Fruit fly (Drosophila melanogaster) whole organism, prepupa: Measurements from ENCODE around the gene Scm.

Experiments used
- Blimp-1 ChIP-seq: fragments of 200-800 bp; sonication (Bioruptor generic); optimal IDR thresholded peaks from 3 replicates; lab custom pipeline; 2017; ENCODE audit warnings: missing biosample characterization, missing genetic modification characterization, mild to moderate bottlenecking, moderate library complexity, missing genetic modification reagents
- CG10631 ChIP-seq: fragments of 200-800 bp; sonication (Bioruptor generic); optimal IDR thresholded peaks from 2 replicates; lab custom pipeline; 2016; ENCODE audit warnings: missing biosample characterization, missing genetic modification characterization
- CG10669 ChIP-seq: fragments of 200-800 bp; sonication (Bioruptor generic); optimal IDR thresholded peaks from 3 replicates; lab custom pipeline; 2018; ENCODE audit warnings: missing biosample characterization, mild to moderate bottlenecking, missing genetic modification characterization, moderate library complexity
- CG11294 ChIP-seq: fragments of 200-800 bp; sonication (Bioruptor generic); IDR thresholded peaks from 2 replicates; pipeline ENCODE4 v1.3.6; 2022; ENCODE audit warnings: missing biosample characterization, missing genetic modification characterization
- CG11902 ChIP-seq: fragments of 200-800 bp; sonication (Bioruptor generic); optimal IDR thresholded peaks from 3 replicates; lab custom pipeline; 2016; ENCODE audit warnings: missing biosample characterization, missing genetic modification characterization
- CG15336 ChIP-seq: fragments of 200-800 bp; sonication (Bioruptor generic); IDR thresholded peaks from 2 replicates; pipeline ENCODE4 v1.3.6; 2022; ENCODE audit warnings: missing biosample characterization, missing genetic modification characterization
- CG16779 ChIP-seq: fragments of 200-800 bp; sonication (Bioruptor generic); optimal IDR thresholded peaks from 3 replicates; lab custom pipeline; 2017; ENCODE audit warnings: missing biosample characterization, mild to moderate bottlenecking, missing genetic modification characterization
- CG3032 ChIP-seq: fragments of 200-800 bp; optimal IDR thresholded peaks from 2 replicates; lab custom pipeline; 2019; ENCODE audit warnings: missing biosample characterization, mild to moderate bottlenecking, missing genetic modification characterization, moderate library complexity
- CG31627 ChIP-seq: fragments of 200-800 bp; sonication (Bioruptor generic); optimal IDR thresholded peaks from 3 replicates; lab custom pipeline; 2016; ENCODE audit warnings: missing biosample characterization, missing genetic modification characterization
- CG32006 ChIP-seq: fragments of 200-800 bp; sonication (Bioruptor generic); optimal IDR thresholded peaks from 3 replicates; lab custom pipeline; 2017; ENCODE audit warnings: missing biosample characterization, mild to moderate bottlenecking, missing genetic modification characterization
- CG34406 ChIP-seq: fragments of 200-800 bp; sonication (Bioruptor generic); optimal IDR thresholded peaks from 3 replicates; lab custom pipeline; 2016; ENCODE audit warnings: missing biosample characterization, missing genetic modification characterization
- CG3919 ChIP-seq: fragments of 200-800 bp; sonication (Bioruptor generic); optimal IDR thresholded peaks from 3 replicates; lab custom pipeline; 2016; ENCODE audit warnings: missing biosample characterization, missing genetic modification characterization
- CG4318 ChIP-seq: fragments of 200-800 bp; sonication (Bioruptor generic); optimal IDR thresholded peaks from 3 replicates; lab custom pipeline; 2017; ENCODE audit warnings: missing biosample characterization, mild to moderate bottlenecking, missing genetic modification characterization
- CG6276 ChIP-seq: fragments of 200-800 bp; sonication (Bioruptor generic); optimal IDR thresholded peaks from 2 replicates; lab custom pipeline; 2017; ENCODE audit warnings: missing biosample characterization, mild to moderate bottlenecking, missing genetic modification characterization
- CG6854 ChIP-seq: fragments of 200-800 bp; sonication (Bioruptor generic); optimal IDR thresholded peaks from 2 replicates; lab custom pipeline; 2017; ENCODE audit warnings: missing biosample characterization, mild to moderate bottlenecking, missing genetic modification characterization
- CG7368 ChIP-seq: fragments of 200-800 bp; sonication (Bioruptor generic); optimal IDR thresholded peaks from 3 replicates; lab custom pipeline; 2016; ENCODE audit warnings: missing biosample characterization, missing genetic modification characterization
- CG8119 ChIP-seq: fragments of 200-800 bp; sonication (Bioruptor generic); IDR thresholded peaks from 3 replicates; pipeline ENCODE4 v1.3.6; 2022; ENCODE audit warnings: missing biosample characterization, missing genetic modification characterization
- CG8319 ChIP-seq: fragments of 200-800 bp; sonication (Bioruptor generic); optimal IDR thresholded peaks from 3 replicates; lab custom pipeline; 2016; ENCODE audit warnings: missing biosample characterization, missing genetic modification characterization
- Eip78C ChIP-seq: fragments of 200-800 bp; sonication (Bioruptor generic); peaks from one replicate; lab custom pipeline; 2016; ENCODE audit warnings: missing biosample characterization, missing genetic modification characterization
- Eip93F ChIP-seq: fragments of 200-800 bp; sonication (Bioruptor generic); optimal IDR thresholded peaks from 2 replicates; lab custom pipeline; 2016; ENCODE audit warnings: missing biosample characterization, mild to moderate bottlenecking, missing genetic modification characterization
- Ets21C ChIP-seq: fragments of 200-800 bp; sonication (Bioruptor generic); optimal IDR thresholded peaks from 3 replicates; lab custom pipeline; 2016; ENCODE audit warnings: missing biosample characterization, missing genetic modification characterization
- Ets96B ChIP-seq: fragments of 200-800 bp; optimal IDR thresholded peaks from 2 replicates; lab custom pipeline; 2019; ENCODE audit warnings: missing biosample characterization, mild to moderate bottlenecking, missing genetic modification characterization, moderate library complexity
- Gug ChIP-seq: fragments of 200-800 bp; sonication (Bioruptor generic); IDR thresholded peaks from 2 replicates; pipeline ENCODE4 v1.3.6; 2022; ENCODE audit warnings: missing biosample characterization, missing genetic modification characterization
- Hr38 ChIP-seq: sonication (Bioruptor generic); optimal IDR thresholded peaks from 2 replicates; lab custom pipeline; 2016; ENCODE audit warnings: missing biosample characterization, missing genetic modification characterization
- Hr4 ChIP-seq: fragments of 200-800 bp; sonication (Bioruptor generic); optimal IDR thresholded peaks from 3 replicates; lab custom pipeline; 2016; ENCODE audit warnings: missing biosample characterization, missing genetic modification characterization
- Lpt ChIP-seq: fragments of 200-800 bp; sonication (Bioruptor generic); optimal IDR thresholded peaks from 3 replicates; lab custom pipeline; 2016; ENCODE audit warnings: missing biosample characterization, missing genetic modification characterization
- Met ChIP-seq: fragments of 200-800 bp; sonication (Bioruptor generic); optimal IDR thresholded peaks from 3 replicates; lab custom pipeline; 2016; ENCODE audit warnings: missing biosample characterization, missing genetic modification characterization
- OdsH ChIP-seq: fragments of 200-800 bp; sonication (Bioruptor generic); optimal IDR thresholded peaks from 3 replicates; lab custom pipeline; 2016; ENCODE audit warnings: missing biosample characterization, missing genetic modification characterization
- Smox ChIP-seq: fragments of 200-800 bp; sonication (Bioruptor generic); optimal IDR thresholded peaks from 3 replicates; lab custom pipeline; 2016; ENCODE audit warnings: missing biosample characterization, missing genetic modification characterization
- Sox102F ChIP-seq: fragments of 200-800 bp; sonication (Bioruptor generic); optimal IDR thresholded peaks from 2 replicates; lab custom pipeline; 2016; ENCODE audit warnings: missing biosample characterization, mild to moderate bottlenecking, missing genetic modification characterization
- Sox14 ChIP-seq: fragments of 200-800 bp; sonication (Bioruptor generic); optimal IDR thresholded peaks from 3 replicates; lab custom pipeline; 2016; ENCODE audit warnings: missing biosample characterization, missing genetic modification characterization
- Sox15 ChIP-seq: fragments of 200-800 bp; sonication (Bioruptor generic); optimal IDR thresholded peaks from 3 replicates; lab custom pipeline; 2016; ENCODE audit warnings: missing biosample characterization, missing genetic modification characterization
- achi ChIP-seq: fragments of 200-800 bp; sonication (Bioruptor generic); optimal IDR thresholded peaks from 3 replicates; lab custom pipeline; 2016; ENCODE audit warnings: missing biosample characterization, missing genetic modification characterization
- cyc ChIP-seq: fragments of 200-800 bp; sonication (Bioruptor generic); optimal IDR thresholded peaks from 3 replicates; lab custom pipeline; 2016; ENCODE audit warnings: missing biosample characterization, missing genetic modification characterization
- dac ChIP-seq: fragments of 200-800 bp; sonication (Bioruptor generic); optimal IDR thresholded peaks from 2 replicates; lab custom pipeline; 2017; ENCODE audit warnings: missing biosample characterization, mild to moderate bottlenecking, missing genetic modification characterization
- dsx ChIP-seq: fragments of 200-800 bp; optimal IDR thresholded peaks from 3 replicates; lab custom pipeline; 2019; ENCODE audit warnings: missing biosample characterization, mild to moderate bottlenecking, missing genetic modification characterization, moderate library complexity; ENCODE audit not compliant: poor library complexity, severe bottlenecking
- eg ChIP-seq: fragments of 200-800 bp; sonication (Bioruptor generic); IDR thresholded peaks from 3 replicates; pipeline ENCODE4 v1.3.6; 2022; ENCODE audit warnings: missing biosample characterization, missing genetic modification characterization
- esn ChIP-seq: fragments of 200-800 bp; sonication (Bioruptor generic); optimal IDR thresholded peaks from 2 replicates; lab custom pipeline; 2016; ENCODE audit warnings: missing biosample characterization, mild to moderate bottlenecking, missing genetic modification characterization, moderate library complexity
- fd59A ChIP-seq: fragments of 200-800 bp; sonication (Bioruptor generic); optimal IDR thresholded peaks from 2 replicates; lab custom pipeline; 2017; ENCODE audit warnings: missing biosample characterization, mild to moderate bottlenecking, missing genetic modification characterization, missing genetic modification reagents
- fd85E ChIP-seq: fragments of 200-800 bp; sonication (Bioruptor generic); optimal IDR thresholded peaks from 3 replicates; lab custom pipeline; 2016; ENCODE audit warnings: missing biosample characterization, missing genetic modification characterization
- fkh ChIP-seq: fragments of 200-800 bp; sonication (Bioruptor generic); optimal IDR thresholded peaks from 3 replicates; lab custom pipeline; 2017; ENCODE audit warnings: missing biosample characterization, mild to moderate bottlenecking, missing genetic modification characterization, moderate library complexity
- lz ChIP-seq: fragments of 200-800 bp; sonication (Bioruptor generic); optimal IDR thresholded peaks from 3 replicates; lab custom pipeline; 2016; ENCODE audit warnings: missing biosample characterization, missing genetic modification characterization
- net ChIP-seq: fragments of 200-800 bp; sonication (Bioruptor generic); optimal IDR thresholded peaks from 3 replicates; lab custom pipeline; 2016; ENCODE audit warnings: missing biosample characterization, missing genetic modification characterization
- pdm3 ChIP-seq: fragments of 200-800 bp; sonication (Bioruptor generic); optimal IDR thresholded peaks from 3 replicates; lab custom pipeline; 2016; ENCODE audit warnings: missing biosample characterization, missing genetic modification characterization
- salr ChIP-seq, 2 experiments: fragments of 200-800 bp; sonication (Bioruptor generic); optimal IDR thresholded peaks; 3 replicates each; lab custom pipeline; 2016 to 2018; ENCODE audit warnings: missing biosample characterization in 2 of 2, missing genetic modification characterization in 2 of 2, mild to moderate bottlenecking in 1 of 2
- ss ChIP-seq, 2 experiments: fragments of 200-800 bp; sonication (Bioruptor generic); optimal IDR thresholded peaks; 2 replicates in 1 of 2; 3 replicates in 1 of 2; lab custom pipeline; 2017 to 2018; ENCODE audit warnings: mild to moderate bottlenecking in 2 of 2, missing biosample characterization in 2 of 2, missing genetic modification characterization in 2 of 2, moderate library complexity in 1 of 2
- svp ChIP-seq: fragments of 200-800 bp; sonication (Bioruptor generic); peaks from one replicate; lab custom pipeline; 2016; ENCODE audit warnings: missing biosample characterization, missing genetic modification characterization
- topi ChIP-seq: fragments of 200-800 bp; sonication (Bioruptor generic); optimal IDR thresholded peaks from 3 replicates; lab custom pipeline; 2016; ENCODE audit warnings: missing biosample characterization, missing genetic modification characterization
- vri ChIP-seq: fragments of 200-800 bp; sonication (Bioruptor generic); optimal IDR thresholded peaks from 3 replicates; lab custom pipeline; 2016; ENCODE audit warnings: missing biosample characterization, mild to moderate bottlenecking, missing genetic modification characterization

Gene Scm

DNA sequence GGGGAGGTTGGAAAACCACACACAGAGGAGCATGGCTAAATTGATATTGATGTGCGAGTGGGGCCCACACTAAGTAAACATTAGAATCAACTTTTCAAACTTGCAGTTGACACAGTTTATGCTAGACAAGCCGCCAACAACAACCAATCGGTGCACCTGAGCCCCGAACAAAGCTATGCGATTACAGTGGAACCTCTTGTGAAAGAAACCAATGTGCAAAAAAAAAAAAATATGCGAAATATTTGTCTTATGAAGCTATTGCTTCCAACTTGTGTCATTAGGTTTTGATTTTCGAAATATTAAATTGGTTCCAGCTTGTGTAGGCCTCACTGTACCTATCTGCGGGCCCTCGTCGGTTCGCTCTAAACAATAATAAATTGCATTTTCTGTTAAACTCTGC is 19.1 kb downstream of the Scm start (continued):
- TF ChIP-seq dsx (GFP tag; lab: Kevin White, UChicago), result peak; percentile 29
- TF ChIP-seq fd59A (GFP tag; lab: Kevin White, UChicago), result peak; percentile 18
- TF ChIP-seq CG11902 (GFP tag; lab: Kevin White, UChicago), result peak; percentile 62
- TF ChIP-seq Ets96B, result peak; percentile 25
- peak; percentile 78 for TF ChIP-seq Hr4
- peak; percentile 90 for TF ChIP-seq CG11294 (GFP tag; lab: Robert Waterston, UW)
- TF ChIP-seq eg (GFP tag; lab: Robert Waterston, UW), result peak; percentile 96

- peak; percentile 68 for TF ChIP-seq CG8319 (GFP tag; lab: Kevin White, UChicago)
- TF ChIP-seq Sox15 (GFP tag; lab: Kevin White, UChicago), result peak; percentile 64
- TF ChIP-seq cyc (GFP tag; lab: Kevin White, UChicago), result peak; percentile 89
- peak; percentile 96 for TF ChIP-seq eg (GFP tag; lab: Robert Waterston, UW)
- peak; percentile 80 for TF ChIP-seq Lpt
- TF ChIP-seq CG31627 (GFP tag; lab: Kevin White, UChicago), result peak; percentile 85
- TF ChIP-seq Gug (GFP tag; lab: Robert Waterston, UW), result peak; percentile 87
- no peak for TF ChIP-seq fkh
- TF ChIP-seq svp (GFP tag; lab: Kevin White, UChicago), result peak; percentile 95
- TF ChIP-seq Sox102F (GFP tag; lab: Kevin White, UChicago), result peak; percentile 91
- peak; percentile 96 for TF ChIP-seq Eip78C (GFP tag; lab: Kevin White, UChicago)
- TF ChIP-seq dsx (GFP tag; lab: Kevin White, UChicago), result peak; percentile 3
- TF ChIP-seq CG4318 (GFP tag; lab: Kevin White, UChicago), result peak; percentile 66
- TF ChIP-seq Smox (GFP tag; lab: Kevin White, UChicago), result peak; percentile 83
- TF ChIP-seq achi (GFP tag; lab: Kevin White, UChicago), result peak; percentile 86
- peak; percentile 85 for TF ChIP-seq net (GFP tag; lab: Kevin White, UChicago)
- peak; percentile 78 for TF ChIP-seq Ets21C
- peak; percentile 92 for TF ChIP-seq esn (GFP tag; lab: Kevin White, UChicago)
- TF ChIP-seq CG6854 (GFP tag; lab: Kevin White, UChicago), result peak; percentile 66
- peak; percentile 40 for TF ChIP-seq CG3032 (tag; lab: Kevin White, UChicago)
- TF ChIP-seq Ets96B, result peak; percentile 41
- peak; percentile 88 for TF ChIP-seq CG32006 (GFP tag; lab: Kevin White, UChicago)
- peak; percentile 76 for TF ChIP-seq CG10631 (GFP tag; lab: Kevin White, UChicago)
- TF ChIP-seq Hr38 (GFP tag; lab: Kevin White, UChicago), result no peak
- TF ChIP-seq dac (GFP tag; lab: Kevin White, UChicago), result peak; percentile 74
- peak; percentile 90 for TF ChIP-seq CG6276 (GFP tag; lab: Kevin White, UChicago)
- TF ChIP-seq CG11294 (GFP tag; lab: Robert Waterston, UW), result peak; percentile 89
- peak; percentile 78 for TF ChIP-seq Eip93F
- TF ChIP-seq salr (GFP tag; optimal IDR thresholded peaks at IDR 0.05; lab: Kevin White, UChicago), result peak in 1 of 2 experiments; percentile 65
- peak; percentile 84 for TF ChIP-seq Sox14
- peak; percentile 74 for TF ChIP-seq CG7368
- peak; percentile 91 for TF ChIP-seq Met (GFP tag; lab: Kevin White, UChicago)
- TF ChIP-seq CG10669 (GFP tag; lab: Kevin White, UChicago), result peak; percentile 48
- peak; percentile 90 for TF ChIP-seq topi (GFP tag; lab: Kevin White, UChicago)
- no peak for TF ChIP-seq fd59A (GFP tag; lab: Kevin White, UChicago)
- TF ChIP-seq CG8119 (GFP tag; lab: Robert Waterston, UW), result peak; percentile 93
- peak; percentile 86 for TF ChIP-seq lz (GFP tag; lab: Kevin White, UChicago)
- TF ChIP-seq Blimp-1 (GFP tag; lab: Kevin White, UChicago), result peak; percentile 65
- peak in 1 of 2 experiments; percentile 28 for TF ChIP-seq ss (GFP tag; optimal IDR thresholded peaks at IDR 0.05; lab: Kevin White, UChicago)
- peak; percentile 87 for TF ChIP-seq OdsH
- TF ChIP-seq fd85E (GFP tag; lab: Kevin White, UChicago), result peak; percentile 57
- peak; percentile 75 for TF ChIP-seq CG34406 (GFP tag; lab: Kevin White, UChicago)
- TF ChIP-seq CG3919 (GFP tag; lab: Kevin White, UChicago), result peak; percentile 89
- peak; percentile 94 for TF ChIP-seq CG15336
- peak; percentile 76 for TF ChIP-seq vri
- peak; percentile 88 for TF ChIP-seq pdm3 (GFP tag; lab: Kevin White, UChicago)
- peak; percentile 68 for TF ChIP-seq CG16779 (tag; lab: Kevin White, UChicago)
- TF ChIP-seq Hr4, result peak; percentile 91
Measured at dm6 chr3R:9613124-9613523, 24.3 kb downstream of the Scm start.
